Fruit fly (Drosophila melanogaster): ENCODE measurements around the gene RpS10a.
A peak's percentile ranks its signal among the peaks of the same experiment; 100 is the strongest.

Gene RpS10a

DNA sequence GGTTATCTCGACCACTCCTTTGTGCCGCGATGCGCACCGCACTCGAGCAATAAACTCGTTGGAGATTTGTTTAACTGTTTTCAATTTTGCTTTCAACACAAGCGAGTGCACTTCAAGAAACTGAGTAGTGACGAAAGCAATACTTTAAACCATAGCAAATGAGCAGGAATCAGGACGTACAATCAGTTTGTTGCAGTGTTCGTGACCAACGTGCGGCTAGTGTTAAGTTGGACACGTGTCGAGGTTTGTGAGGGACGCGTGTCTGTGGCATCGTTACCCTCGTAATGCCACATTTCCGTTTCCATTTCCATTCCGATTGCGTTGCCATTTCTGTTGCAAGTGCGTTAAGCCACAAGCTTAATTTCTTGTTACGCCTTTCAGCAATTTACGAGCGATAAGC lies 36.1 kb upstream of the RpS10a start:
- TF ChIP-seq D19B (GFP tag; optimal IDR thresholded peaks at IDR 0.05) = no peak
- no peak for TF ChIP-seq CG10565 (GFP tag; optimal IDR thresholded peaks at IDR 0.05)
- TF ChIP-seq CG10209 (GFP tag; optimal IDR thresholded peaks at IDR 0.05) = no peak
- 0 out of 3 replicates have a peak, but pooled peaks have one; percentile 14 for TF ChIP-seq zfh1 (GFP tag; IDR thresholded peaks at IDR 0.05)
- TF ChIP-seq row (GFP tag; IDR thresholded peaks at IDR 0.05) = 0 out of 3 replicates have a peak, but pooled peaks have one; percentile 15
- TF ChIP-seq CkIIα-i1 (GFP tag; IDR thresholded peaks at IDR 0.05) = no peak
- TF ChIP-seq Med (GFP tag) = peak; percentile 31
- peak; percentile 17 for TF ChIP-seq Antp (GFP tag; optimal IDR thresholded peaks at IDR 0.05)
- no peak for TF ChIP-seq gro (GFP tag; optimal IDR thresholded peaks at IDR 0.05)
- no peak for TF ChIP-seq CG12071 (GFP tag; optimal IDR thresholded peaks at IDR 0.05)
- TF ChIP-seq pfk (GFP tag; optimal IDR thresholded peaks at IDR 0.05) = no peak
- no peak for TF ChIP-seq dmrt99B (tag; optimal IDR thresholded peaks at IDR 0.05)
- TF ChIP-seq Hey (tag; optimal IDR thresholded peaks at IDR 0.05) = peak; percentile 99
- TF ChIP-seq CG8924 (tag; optimal IDR thresholded peaks at IDR 0.05) = no peak
- TF ChIP-seq HmgD (GFP tag; optimal IDR thresholded peaks at IDR 0.05) = no peak
- no peak for TF ChIP-seq Bteb2 (GFP tag; optimal IDR thresholded peaks at IDR 0.05)
- TF ChIP-seq MTF-1 (GFP tag; optimal IDR thresholded peaks at IDR 0.05; ENCODE audit: borderline replicate concordance) = no peak
- no peak for TF ChIP-seq Tbp (GFP tag; optimal IDR thresholded peaks at IDR 0.05)

DNA sequence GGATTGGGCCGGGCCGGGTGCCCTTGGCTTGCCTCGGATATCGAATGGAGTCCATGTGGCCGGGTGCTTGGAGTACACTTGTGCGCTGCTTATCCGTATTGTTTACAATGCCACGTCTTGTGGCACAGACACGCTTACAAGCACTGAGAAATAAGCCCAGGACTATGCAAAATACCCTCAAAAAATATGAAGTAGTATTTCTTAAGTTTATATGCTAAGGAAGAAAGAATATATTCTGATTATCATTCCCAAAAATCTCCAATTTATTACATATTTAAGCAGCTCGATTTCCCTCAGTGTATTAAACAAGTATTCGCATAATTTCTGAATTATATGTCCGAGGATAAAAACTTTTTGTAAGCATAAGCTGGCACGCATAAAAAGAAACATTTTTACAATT lies 30.7 kb upstream of the RpS10a start:
- TF ChIP-seq CG8388 (GFP tag; optimal IDR thresholded peaks at IDR 0.05) (no peak), slbo (GFP tag; IDR thresholded peaks at IDR 0.05) (peak; percentile 65), CG11504 (tag; optimal IDR thresholded peaks at IDR 0.05) (no peak), CG12659 (GFP tag; optimal IDR thresholded peaks at IDR 0.05) (no peak), CG14050 (GFP tag; IDR thresholded peaks at IDR 0.05) (no peak), CG6689 (GFP tag; IDR thresholded peaks at IDR 0.05) (peak; percentile 33; the same call in 1 of the 2 replicates), dati (GFP tag; IDR thresholded peaks at IDR 0.05) (no peak), CG15269 (tag; optimal IDR thresholded peaks at IDR 0.05) (peak; percentile 43), Fer1 (GFP tag; optimal IDR thresholded peaks at IDR 0.05) (peak; percentile 16), CG11696 (GFP tag; IDR thresholded peaks at IDR 0.05) (no peak), CG9609 (GFP tag; optimal IDR thresholded peaks at IDR 0.05) (no peak), vnd (GFP tag; IDR thresholded peaks at IDR 0.05; ENCODE audit: partially characterized antibody) (no peak), CG9727 (GFP tag; optimal IDR thresholded peaks at IDR 0.05) (no peak), sug (tag; optimal IDR thresholded peaks at IDR 0.05) (no peak), YL-1 (GFP tag; optimal IDR thresholded peaks at IDR 0.05) (no peak), CG11456 (GFP tag; IDR thresholded peaks at IDR 0.05) (0 out of 3 replicates have a peak, but pooled peaks have one; percentile 13), Sox102F (GFP tag; optimal IDR thresholded peaks at IDR 0.05) (peak; percentile 31), dpn (GFP tag; optimal IDR thresholded peaks at IDR 0.05) (no peak), CG4328 (GFP tag; optimal IDR thresholded peaks at IDR 0.05) (no peak), B-H2 (GFP tag; optimal IDR thresholded peaks at IDR 0.05) (no peak), cg (GFP tag; optimal IDR thresholded peaks at IDR 0.05) (no peak), CG7372 (GFP tag; IDR thresholded peaks at IDR 0.05) (0 out of 2 replicates have a peak, but pooled peaks have one; percentile 22), ato (GFP tag; IDR thresholded peaks at IDR 0.05; ENCODE audit: partially characterized antibody) (no peak), CG6654 (GFP tag; optimal IDR thresholded peaks at IDR 0.05) (no peak), CG9817 (tag; optimal IDR thresholded peaks at IDR 0.05) (peak; percentile 3), kay (GFP tag; optimal IDR thresholded peaks at IDR 0.05) (no peak), CG10979 (tag; optimal IDR thresholded peaks at IDR 0.05) (no peak), pfk (GFP tag; optimal IDR thresholded peaks at IDR 0.05) (no peak), al (GFP tag; IDR thresholded peaks at IDR 0.05) (no peak), ci (GFP tag; IDR thresholded peaks at IDR 0.05) (no peak), CG16813 (GFP tag; IDR thresholded peaks at IDR 0.05; ENCODE audit: partially characterized antibody) (no peak), Atf-2 (GFP tag; optimal IDR thresholded peaks at IDR 0.05) (no peak), CG11247 (GFP tag; IDR thresholded peaks at IDR 0.05) (no peak), CG34376 (GFP tag; optimal IDR thresholded peaks at IDR 0.05) (no peak)
